Fruit fly (Drosophila melanogaster): ENCODE measurements around the gene wor.

Gene wor

DNA sequence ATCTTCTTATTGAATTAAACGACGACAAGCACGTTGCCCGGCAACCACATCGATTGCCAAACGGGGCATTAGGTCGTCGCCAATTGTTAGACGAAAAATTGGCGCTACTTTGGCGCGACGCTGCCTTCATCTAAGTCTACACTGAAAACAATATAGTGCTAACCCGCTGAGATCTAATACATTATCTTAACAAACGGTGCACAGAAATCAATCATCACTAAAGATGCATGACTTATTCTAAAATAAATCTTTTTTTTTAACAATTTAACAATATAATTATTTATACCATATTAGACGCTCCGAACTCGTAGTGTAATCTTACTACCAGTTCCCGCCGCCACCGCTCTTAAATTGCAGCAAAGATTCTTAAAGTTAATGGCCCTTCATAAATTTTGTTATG lies 13.5 kb downstream of the wor start:
- TF ChIP-seq CG8301 (tag; optimal IDR thresholded peaks at IDR 0.05) (peak; percentile 54), gl (tag; optimal IDR thresholded peaks at IDR 0.05) (no peak), Pif1B (GFP tag; optimal IDR thresholded peaks at IDR 0.05) (no peak), CG14655 (GFP tag; optimal IDR thresholded peaks at IDR 0.05) (peak; percentile 62), rn (GFP tag; IDR thresholded peaks at IDR 0.05) (no peak)

DNA sequence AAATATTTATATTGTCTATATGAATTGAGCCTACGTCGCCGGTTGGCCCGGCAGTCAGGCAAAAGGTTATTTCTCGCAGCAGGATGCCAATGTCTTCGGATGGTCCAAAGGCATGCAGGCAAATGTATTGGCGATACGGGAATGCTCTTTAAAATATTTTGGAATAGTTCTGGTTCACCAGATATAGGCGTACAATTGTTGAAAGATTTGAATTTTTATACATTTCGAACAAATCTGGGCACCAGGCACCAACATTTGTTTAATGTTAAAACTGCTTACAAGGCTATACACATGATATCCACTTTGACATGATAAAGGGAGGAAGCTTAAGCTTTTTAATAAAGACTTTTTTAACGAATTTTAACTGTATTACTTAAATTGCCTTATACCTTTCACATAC lies 15.1 kb downstream of the wor start:
- TF ChIP-seq Ets98B (GFP tag; IDR thresholded peaks at IDR 0.05) (no peak), CG10348 (GFP tag; IDR thresholded peaks at IDR 0.05) (no peak), EcR (GFP tag; optimal IDR thresholded peaks at IDR 0.05) (no peak), CG8159 (tag; optimal IDR thresholded peaks at IDR 0.05) (peak; percentile 27), CG14655 (GFP tag; optimal IDR thresholded peaks at IDR 0.05) (peak; percentile 40), CG32121 (GFP tag; IDR thresholded peaks at IDR 0.05) (no peak), CG9948 (tag; optimal IDR thresholded peaks at IDR 0.05) (peak; percentile 13), D1 (tag; optimal IDR thresholded peaks at IDR 0.05) (no peak), gl (tag; optimal IDR thresholded peaks at IDR 0.05) (no peak)

DNA sequence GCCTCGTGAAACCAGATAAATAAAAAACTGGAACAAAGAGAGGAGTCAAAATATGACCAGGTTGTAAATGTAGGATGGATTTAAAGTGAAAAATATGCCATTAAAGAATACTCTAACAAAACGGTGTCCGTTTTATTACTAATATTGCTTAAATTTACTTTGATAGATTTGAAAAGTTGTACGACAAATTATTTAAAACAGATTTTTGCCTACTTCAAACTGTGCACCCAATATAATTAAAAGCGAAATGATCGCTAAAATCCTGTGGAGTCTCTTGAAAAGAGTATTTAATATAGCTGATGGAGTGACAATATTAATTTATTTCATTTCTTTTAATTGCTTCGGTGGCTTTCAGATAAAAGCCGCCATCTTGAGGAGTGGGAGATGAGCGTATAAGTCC lies 16.3 kb downstream of the wor start:
- TF ChIP-seq CG8159 (tag; optimal IDR thresholded peaks at IDR 0.05), result no peak
- no peak for TF ChIP-seq Pif1A (GFP tag; optimal IDR thresholded peaks at IDR 0.05)
- TF ChIP-seq CG15710 (tag; optimal IDR thresholded peaks at IDR 0.05), result no peak
- no peak for TF ChIP-seq EcR (GFP tag; optimal IDR thresholded peaks at IDR 0.05)
- TF ChIP-seq CG9948 (tag; optimal IDR thresholded peaks at IDR 0.05), result no peak
- TF ChIP-seq CG34367 (tag; optimal IDR thresholded peaks at IDR 0.05), result no peak
- TF ChIP-seq Pif1B (GFP tag; optimal IDR thresholded peaks at IDR 0.05), result no peak
- no peak for TF ChIP-seq CG17806 (tag; optimal IDR thresholded peaks at IDR 0.05)
- no peak for TF ChIP-seq CG4496 (GFP tag; IDR thresholded peaks at IDR 0.05)
- TF ChIP-seq CG13204 (GFP tag; optimal IDR thresholded peaks at IDR 0.05), result no peak
- no peak for TF ChIP-seq Snoo (tag; optimal IDR thresholded peaks at IDR 0.05)
- TF ChIP-seq CG8301 (tag; optimal IDR thresholded peaks at IDR 0.05), result no peak
- TF ChIP-seq CG32121 (GFP tag; IDR thresholded peaks at IDR 0.05), result no peak
- TF ChIP-seq Ets98B (GFP tag; IDR thresholded peaks at IDR 0.05), result no peak
- TF ChIP-seq CG12605 (GFP tag; IDR thresholded peaks at IDR 0.05), result no peak
- TF ChIP-seq CG14655 (GFP tag; optimal IDR thresholded peaks at IDR 0.05), result no peak
- no peak for TF ChIP-seq CG10348 (GFP tag; IDR thresholded peaks at IDR 0.05)
- TF ChIP-seq D1 (tag; optimal IDR thresholded peaks at IDR 0.05), result no peak
- TF ChIP-seq rn (GFP tag; IDR thresholded peaks at IDR 0.05), result no peak

DNA sequence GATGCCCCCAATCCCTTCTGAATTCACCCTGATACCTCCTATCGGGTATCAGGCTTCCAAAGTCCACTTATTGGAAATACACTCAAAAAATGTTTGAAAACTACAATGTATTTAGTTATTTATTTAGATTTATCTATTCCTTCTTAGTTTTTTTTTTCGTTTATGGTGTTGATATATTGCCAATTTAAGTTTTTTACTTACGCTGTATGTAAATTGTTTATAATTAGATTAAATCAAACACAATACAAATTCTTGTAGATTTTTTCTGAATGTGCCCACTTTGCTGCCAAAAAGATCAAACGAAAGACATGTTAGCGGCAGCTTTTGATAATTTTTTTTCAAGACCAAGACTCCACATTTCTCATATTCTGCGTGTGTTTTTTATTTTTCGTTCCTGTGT lies 17.9 kb downstream of the wor start:
- no peak for TF ChIP-seq CG9948 (tag; optimal IDR thresholded peaks at IDR 0.05)
- no peak for TF ChIP-seq CG8301 (tag; optimal IDR thresholded peaks at IDR 0.05)
- TF ChIP-seq CG15710 (tag; optimal IDR thresholded peaks at IDR 0.05), result no peak
- TF ChIP-seq Ets98B (GFP tag; IDR thresholded peaks at IDR 0.05), result no peak
- TF ChIP-seq gl (tag; optimal IDR thresholded peaks at IDR 0.05), result no peak
- no peak for TF ChIP-seq EcR (GFP tag; optimal IDR thresholded peaks at IDR 0.05)
- TF ChIP-seq CG13204 (GFP tag; optimal IDR thresholded peaks at IDR 0.05), result no peak
- no peak for TF ChIP-seq CG8159 (tag; optimal IDR thresholded peaks at IDR 0.05)
- no peak for TF ChIP-seq CG17806 (tag; optimal IDR thresholded peaks at IDR 0.05)
- TF ChIP-seq CG10348 (GFP tag; IDR thresholded peaks at IDR 0.05), result no peak
- no peak for TF ChIP-seq CG34367 (tag; optimal IDR thresholded peaks at IDR 0.05)
- TF ChIP-seq Pif1A (GFP tag; optimal IDR thresholded peaks at IDR 0.05), result no peak
- TF ChIP-seq rn (GFP tag; IDR thresholded peaks at IDR 0.05), result no peak
- no peak for TF ChIP-seq Pif1B (GFP tag; optimal IDR thresholded peaks at IDR 0.05)
- no peak for TF ChIP-seq fd96Ca (GFP tag; IDR thresholded peaks at IDR 0.05)

DNA sequence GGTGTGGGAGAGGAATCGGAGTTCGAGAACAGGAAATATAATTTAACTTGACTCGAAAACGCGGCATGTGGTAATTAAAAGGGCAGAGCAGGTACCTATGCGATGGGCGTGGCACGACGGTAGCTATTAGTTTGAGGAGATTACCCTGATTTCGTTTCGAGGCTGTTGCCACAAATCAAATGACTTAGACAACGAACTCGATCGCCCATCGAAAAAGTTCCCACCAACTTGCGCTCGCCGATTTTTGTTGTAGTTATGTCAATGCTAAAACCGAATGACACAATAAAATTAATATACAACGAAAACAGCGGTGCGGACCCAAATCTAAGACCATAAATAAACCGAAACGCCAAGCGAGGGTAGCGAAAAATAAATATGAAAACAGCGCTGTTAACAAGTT lies 18.4 kb downstream of the wor start:
- TF ChIP-seq CG8159 (tag; optimal IDR thresholded peaks at IDR 0.05), result no peak
- TF ChIP-seq CG12605 (GFP tag; IDR thresholded peaks at IDR 0.05), result no peak
- no peak for TF ChIP-seq CG10348 (GFP tag; IDR thresholded peaks at IDR 0.05)
- TF ChIP-seq gl (tag; optimal IDR thresholded peaks at IDR 0.05), result no peak
- TF ChIP-seq Ets98B (GFP tag; IDR thresholded peaks at IDR 0.05), result no peak
- TF ChIP-seq CG15710 (tag; optimal IDR thresholded peaks at IDR 0.05), result no peak
- no peak for TF ChIP-seq CG17806 (tag; optimal IDR thresholded peaks at IDR 0.05)
- no peak for TF ChIP-seq CG34367 (tag; optimal IDR thresholded peaks at IDR 0.05)
- no peak for TF ChIP-seq Snoo (tag; optimal IDR thresholded peaks at IDR 0.05)
- TF ChIP-seq CG14655 (GFP tag; optimal IDR thresholded peaks at IDR 0.05), result no peak
- TF ChIP-seq EcR (GFP tag; optimal IDR thresholded peaks at IDR 0.05), result no peak
- no peak for TF ChIP-seq CG8301 (tag; optimal IDR thresholded peaks at IDR 0.05)
- no peak for TF ChIP-seq rn (GFP tag; IDR thresholded peaks at IDR 0.05)
- TF ChIP-seq CG13204 (GFP tag; optimal IDR thresholded peaks at IDR 0.05), result no peak

DNA sequence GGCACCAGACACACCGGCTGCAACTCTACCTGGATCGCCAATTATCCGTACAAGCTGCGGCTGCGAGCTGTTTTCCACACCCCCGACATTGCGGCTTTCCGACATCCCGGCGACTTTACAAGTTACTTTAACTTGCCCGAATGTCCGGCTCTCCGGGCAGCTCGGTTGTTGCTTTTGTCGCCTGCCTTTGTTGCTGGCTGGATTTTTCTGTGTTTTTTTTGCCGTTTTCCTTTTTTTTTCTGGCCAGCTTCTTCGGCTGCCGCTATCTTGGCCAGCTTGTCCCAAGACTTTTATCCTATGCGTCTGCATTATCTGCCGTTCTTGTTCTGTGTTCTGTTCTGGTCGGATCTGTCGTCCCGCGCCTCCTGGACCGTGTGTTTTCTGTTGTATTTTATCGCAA lies 19.5 kb downstream of the wor start:
- TF ChIP-seq Pif1A (GFP tag; optimal IDR thresholded peaks at IDR 0.05) (no peak), fd96Ca (GFP tag; IDR thresholded peaks at IDR 0.05) (no peak), CG32121 (GFP tag; IDR thresholded peaks at IDR 0.05) (no peak), CG8301 (tag; optimal IDR thresholded peaks at IDR 0.05) (no peak), CG15710 (tag; optimal IDR thresholded peaks at IDR 0.05) (peak; percentile 23), CG17806 (tag; optimal IDR thresholded peaks at IDR 0.05) (no peak), CG9948 (tag; optimal IDR thresholded peaks at IDR 0.05) (no peak), Ets98B (GFP tag; IDR thresholded peaks at IDR 0.05) (no peak), CG10348 (GFP tag; IDR thresholded peaks at IDR 0.05) (no peak), Pif1B (GFP tag; optimal IDR thresholded peaks at IDR 0.05) (no peak), CG34367 (tag; optimal IDR thresholded peaks at IDR 0.05) (no peak), CG8159 (tag; optimal IDR thresholded peaks at IDR 0.05) (peak; percentile 21), CG13204 (GFP tag; optimal IDR thresholded peaks at IDR 0.05) (peak; percentile 56), D1 (tag; optimal IDR thresholded peaks at IDR 0.05) (no peak), CG4496 (GFP tag; IDR thresholded peaks at IDR 0.05) (no peak), rn (GFP tag; IDR thresholded peaks at IDR 0.05) (no peak), CG12605 (GFP tag; IDR thresholded peaks at IDR 0.05) (no peak), EcR (GFP tag; optimal IDR thresholded peaks at IDR 0.05) (no peak), Snoo (tag; optimal IDR thresholded peaks at IDR 0.05) (no peak), CG14655 (GFP tag; optimal IDR thresholded peaks at IDR 0.05) (no peak), gl (tag; optimal IDR thresholded peaks at IDR 0.05) (peak; percentile 22)
